Fruit fly (Drosophila melanogaster) S2 (cell line): ENCODE data around the gene CG31157.

Experiments
- CG8478 ChIP-seq: fragments of >200 bp; optimal IDR thresholded peaks from 2 replicates; lab custom pipeline; 2018
- CTCF ChIP-seq, 2 experiments: fragments of >200 bp; optimal IDR thresholded peaks; 2 replicates each; lab custom pipeline; 2018

DNA sequence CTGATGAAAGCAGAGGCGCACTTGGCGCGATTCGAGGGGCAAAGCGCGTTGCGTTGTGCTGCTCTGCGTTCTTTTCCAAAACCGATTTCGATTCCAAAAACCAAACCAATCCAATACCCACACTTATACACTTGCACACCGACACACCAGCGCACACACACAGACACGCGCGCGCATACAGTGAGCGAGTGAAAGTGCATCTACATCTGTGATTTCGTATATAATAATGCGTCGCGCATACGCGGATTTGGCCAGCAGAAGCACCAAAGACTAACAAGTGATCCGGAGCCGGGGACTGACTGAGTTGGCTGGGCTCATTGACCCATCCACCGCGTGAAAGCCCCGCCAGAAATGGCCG, 49.3 kb upstream of the CG31157 start:
- TF ChIP-seq CG8478 (no peak), CTCF (optimal IDR thresholded peaks at IDR 0.05; lab: Kevin White, UChicago) (no peak)
